Worm (Caenorhabditis elegans) whole organism, L1 larva: ENCODE results near the gene Y45G5AM.3.

Experiments used
- blmp-1 ChIP-seq: fragments of 150-350 bp; optimal IDR thresholded peaks from 2 replicates; lab custom pipeline; 2014; ENCODE audit warnings: missing biosample characterization, missing genetic modification characterization
- ceh-82 ChIP-seq, 3 experiments: fragments of 150-350 bp in 1 of 3; sonication (generic microtip) in 2 of 3; optimal IDR thresholded peaks; 2 replicates each; lab custom pipeline; 2014 to 2017; ENCODE audit warnings: missing biosample characterization in 3 of 3, missing genetic modification characterization in 3 of 3
- dpl-1 ChIP-seq, 3 experiments: fragments of 150-350 bp in 2 of 3; sonication (generic microtip) in 1 of 3; optimal IDR thresholded peaks; 2 replicates each; lab custom pipeline; 2014 to 2017; ENCODE audit warnings: missing biosample characterization in 3 of 3, missing genetic modification characterization in 3 of 3, missing genetic modification reagents in 3 of 3
- fkh-10 ChIP-seq: sonication (generic microtip); optimal IDR thresholded peaks from 2 replicates; lab custom pipeline; 2017; ENCODE audit warnings: missing biosample characterization, missing genetic modification reagents, missing genetic modification characterization
- grh-1 ChIP-seq: fragments of 200-800 bp; sonication (Bioruptor generic); IDR thresholded peaks from 2 replicates; pipeline ENCODE4 v1.3.6; 2022; ENCODE audit warnings: missing genetic modification reagents, missing genetic modification characterization, missing compliant biosample characterization
- lin-35 ChIP-seq, 2 experiments: fragments of 150-350 bp; optimal IDR thresholded peaks; 2 replicates each; lab custom pipeline; 2014; ENCODE audit warnings: missing biosample characterization in 2 of 2, missing genetic modification characterization in 2 of 2, missing genetic modification reagents in 2 of 2
- mab-9 ChIP-seq: fragments of 200-800 bp; sonication (Bioruptor generic); IDR thresholded peaks from 2 replicates; pipeline ENCODE4 v1.3.6; 2022; ENCODE audit warnings: missing genetic modification reagents, missing genetic modification characterization, missing compliant biosample characterization
- nhr-11 ChIP-seq: fragments of 150-350 bp; optimal IDR thresholded peaks from 2 replicates; lab custom pipeline; 2014; ENCODE audit warnings: missing biosample characterization, missing genetic modification characterization
- nhr-71 ChIP-seq: sonication (generic microtip); optimal IDR thresholded peaks from 2 replicates; lab custom pipeline; 2016; ENCODE audit warnings: mild to moderate bottlenecking, missing genetic modification characterization, moderate library complexity, missing compliant biosample characterization
- pqm-1 ChIP-seq: sonication (generic microtip); optimal IDR thresholded peaks from 3 replicates; lab custom pipeline; 2017; ENCODE audit warnings: missing biosample characterization, missing genetic modification characterization
- unc-130 ChIP-seq: fragments of 150-350 bp; optimal IDR thresholded peaks from 2 replicates; lab custom pipeline; 2017; ENCODE audit warnings: missing biosample characterization, missing genetic modification characterization, inconsistent platforms
- unc-62 ChIP-seq: fragments of 150-350 bp; optimal IDR thresholded peaks from 2 replicates; lab custom pipeline; 2014; ENCODE audit warnings: missing biosample characterization, missing genetic modification reagents, missing genetic modification characterization
- ztf-11 ChIP-seq, 2 experiments: sonication (generic microtip); optimal IDR thresholded peaks; 2 replicates each; lab custom pipeline; 2016 to 2017; ENCODE audit warnings: missing genetic modification characterization in 2 of 2, missing biosample characterization in 1 of 2, missing compliant biosample characterization in 1 of 2
- ztf-4 ChIP-seq: fragments of 150-350 bp; optimal IDR thresholded peaks from 2 replicates; lab custom pipeline; 2014; ENCODE audit warnings: missing biosample characterization, missing genetic modification characterization

DNA sequence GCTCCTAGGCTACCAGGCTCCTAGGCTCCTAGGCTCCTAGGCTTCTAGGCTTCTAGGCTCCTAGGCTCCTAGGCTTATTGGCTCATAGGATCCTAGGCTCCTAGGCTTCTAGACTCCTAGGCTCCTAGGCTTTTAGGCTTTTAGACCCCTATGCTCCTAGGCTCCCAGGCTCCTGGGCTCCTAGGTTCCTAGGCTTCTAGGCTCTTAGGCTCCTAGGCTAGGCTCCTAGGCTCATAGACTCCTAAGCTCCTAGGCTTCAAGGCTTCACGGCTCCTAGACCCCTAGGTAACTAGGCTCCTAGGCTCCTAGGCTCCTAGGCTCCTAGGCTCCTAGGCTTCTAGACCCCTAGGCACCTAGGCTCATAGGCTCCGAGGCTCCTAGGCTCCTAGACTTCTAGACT is 13.0 kb upstream of the Y45G5AM.3 start:
- TF ChIP-seq nhr-11 (tag; lab: Kevin White, UChicago) (no peak), lin-35 (GFP tag; optimal IDR thresholded peaks at IDR 0.05; lab: Kevin White, UChicago) (no peak), blmp-1 (no peak), ztf-11 (tag; optimal IDR thresholded peaks at IDR 0.05; lab: Kevin White, UChicago) (no peak), dpl-1 (GFP tag; optimal IDR thresholded peaks at IDR 0.05; lab: Kevin White, UChicago) (no peak), ztf-4 (tag; lab: Kevin White, UChicago) (no peak), pqm-1 (tag; lab: Kevin White, UChicago) (no peak), unc-62 (GFP tag; lab: Kevin White, UChicago) (no peak), unc-130 (no peak), nhr-71 (tag; lab: Kevin White, UChicago) (no peak), mab-9 (no peak), ceh-82 (tag; optimal IDR thresholded peaks at IDR 0.05; lab: Kevin White, UChicago) (no peak), grh-1 (no peak), fkh-10 (no peak)
